Worm (Caenorhabditis elegans) whole organism, L3 larva: ENCODE results near the gene C06A6.7.

ENCODE experiments used
- R02D3.7 ChIP-seq: fragments of 150-350 bp; optimal IDR thresholded peaks from 2 replicates; lab custom pipeline; 2014; ENCODE audit warnings: missing biosample characterization, missing genetic modification characterization
- ZK546.5 ChIP-seq: sonication (generic microtip); optimal IDR thresholded peaks from 2 replicates; lab custom pipeline; 2017; ENCODE audit warnings: missing biosample characterization, missing genetic modification characterization
- aly-2 ChIP-seq: fragments of 150-350 bp; optimal IDR thresholded peaks from 2 replicates; lab custom pipeline; 2014; ENCODE audit warnings: missing biosample characterization, missing genetic modification characterization
- ceh-16 ChIP-seq: sonication (generic microtip); optimal IDR thresholded peaks from 2 replicates; lab custom pipeline; 2017; ENCODE audit warnings: missing biosample characterization, missing genetic modification characterization
- ceh-9 ChIP-seq: sonication (generic microtip); optimal IDR thresholded peaks from 2 replicates; lab custom pipeline; 2018; ENCODE audit warnings: missing biosample characterization, missing genetic modification characterization
- egl-5 ChIP-seq: fragments of 150-350 bp; optimal IDR thresholded peaks from 2 replicates; lab custom pipeline; 2017; ENCODE audit warnings: missing biosample characterization, missing genetic modification reagents, missing genetic modification characterization, inconsistent platforms
- elt-2 ChIP-seq: sonication (generic microtip); optimal IDR thresholded peaks from 2 replicates; lab custom pipeline; 2016; ENCODE audit warnings: missing genetic modification reagents, mild to moderate bottlenecking, missing genetic modification characterization, missing compliant biosample characterization
- eor-1 ChIP-seq, 2 experiments: fragments of 150-350 bp; optimal IDR thresholded peaks; 2 replicates each; lab custom pipeline; 2014 to 2018; ENCODE audit warnings: missing biosample characterization in 2 of 2, missing genetic modification characterization in 2 of 2
- fkh-10 ChIP-seq: sonication (generic microtip); optimal IDR thresholded peaks from 2 replicates; lab custom pipeline; 2017; ENCODE audit warnings: missing biosample characterization, missing genetic modification reagents, missing genetic modification characterization
- fos-1 ChIP-seq: fragments of 150-350 bp; optimal IDR thresholded peaks from 2 replicates; lab custom pipeline; 2014; ENCODE audit warnings: missing biosample characterization, missing genetic modification characterization
- jun-1 ChIP-seq: fragments of 150-350 bp; optimal IDR thresholded peaks from 2 replicates; lab custom pipeline; 2014; ENCODE audit warnings: missing biosample characterization, missing genetic modification reagents, missing genetic modification characterization
- lin-15B ChIP-seq: fragments of 150-350 bp; optimal IDR thresholded peaks from 2 replicates; lab custom pipeline; 2014; ENCODE audit warnings: missing biosample characterization, missing genetic modification characterization
- mdl-1 ChIP-seq: fragments of 150-350 bp; optimal IDR thresholded peaks from 2 replicates; lab custom pipeline; 2014; ENCODE audit warnings: missing biosample characterization, missing genetic modification characterization
- mml-1 ChIP-seq: fragments of 150-350 bp; sonication (generic microtip); optimal IDR thresholded peaks from 3 replicates; lab custom pipeline; 2014; ENCODE audit warnings: missing biosample characterization, missing genetic modification characterization
- nfya-1 ChIP-seq: sonication (generic microtip); optimal IDR thresholded peaks from 2 replicates; lab custom pipeline; 2017; ENCODE audit warnings: missing genetic modification characterization, mild to moderate bottlenecking, missing compliant biosample characterization, antibody characterized with exemption, moderate library complexity; ENCODE audit not compliant: insufficient read depth
- nhr-12 ChIP-seq: fragments of 150-350 bp; optimal IDR thresholded peaks from 2 replicates; lab custom pipeline; 2014; ENCODE audit warnings: missing biosample characterization, missing genetic modification characterization
- nhr-23 ChIP-seq: fragments of 150-350 bp; optimal IDR thresholded peaks from 2 replicates; lab custom pipeline; 2014; ENCODE audit warnings: missing biosample characterization, missing genetic modification reagents, missing genetic modification characterization
- nhr-237 ChIP-seq: fragments of 150-350 bp; optimal IDR thresholded peaks from 2 replicates; lab custom pipeline; 2014; ENCODE audit warnings: missing biosample characterization, missing genetic modification characterization
- nhr-25 ChIP-seq: sonication (generic microtip); optimal IDR thresholded peaks from 2 replicates; lab custom pipeline; 2017; ENCODE audit warnings: missing biosample characterization, missing genetic modification characterization
- nhr-67 ChIP-seq: fragments of 150-350 bp; optimal IDR thresholded peaks from 2 replicates; lab custom pipeline; 2014; ENCODE audit warnings: missing biosample characterization, missing genetic modification characterization
- nhr-76 ChIP-seq: fragments of 150-350 bp; sonication (generic microtip); optimal IDR thresholded peaks from 5 replicates; lab custom pipeline; 2014; ENCODE audit warnings: missing biosample characterization, missing genetic modification characterization
- pha-4 ChIP-seq: fragments of 150-350 bp; optimal IDR thresholded peaks from 2 replicates; lab custom pipeline; 2014; ENCODE audit warnings: missing biosample characterization, missing genetic modification reagents, missing genetic modification characterization
- pqm-1 ChIP-seq: fragments of 150-350 bp; optimal IDR thresholded peaks from 2 replicates; lab custom pipeline; 2017; ENCODE audit warnings: missing biosample characterization, missing genetic modification characterization, inconsistent platforms
- sea-2 ChIP-seq: fragments of 150-350 bp; sonication (generic microtip); optimal IDR thresholded peaks from 4 replicates; lab custom pipeline; 2014; ENCODE audit warnings: missing biosample characterization, missing genetic modification reagents, missing genetic modification characterization
- skn-1 ChIP-seq: fragments of 150-350 bp; optimal IDR thresholded peaks from 2 replicates; lab custom pipeline; 2014; ENCODE audit warnings: missing biosample characterization, missing genetic modification characterization
- snpc-4 ChIP-seq: fragments of 150-350 bp; optimal IDR thresholded peaks from 2 replicates; lab custom pipeline; 2014; ENCODE audit warnings: missing biosample characterization, missing genetic modification characterization
- tbx-2 ChIP-seq: sonication (generic microtip); optimal IDR thresholded peaks from 2 replicates; lab custom pipeline; 2016; ENCODE audit warnings: mild to moderate bottlenecking, missing genetic modification characterization, missing compliant biosample characterization
- unc-39 ChIP-seq: sonication (generic microtip); optimal IDR thresholded peaks from 4 replicates; lab custom pipeline; 2017; ENCODE audit warnings: missing biosample characterization, missing genetic modification characterization
- zag-1 ChIP-seq: fragments of 150-350 bp; optimal IDR thresholded peaks from 2 replicates; lab custom pipeline; 2014; ENCODE audit warnings: missing biosample characterization, missing genetic modification characterization
- ztf-11 ChIP-seq: fragments of 150-350 bp; optimal IDR thresholded peaks from 2 replicates; lab custom pipeline; 2014; ENCODE audit warnings: missing biosample characterization, missing genetic modification characterization

Gene C06A6.7

DNA sequence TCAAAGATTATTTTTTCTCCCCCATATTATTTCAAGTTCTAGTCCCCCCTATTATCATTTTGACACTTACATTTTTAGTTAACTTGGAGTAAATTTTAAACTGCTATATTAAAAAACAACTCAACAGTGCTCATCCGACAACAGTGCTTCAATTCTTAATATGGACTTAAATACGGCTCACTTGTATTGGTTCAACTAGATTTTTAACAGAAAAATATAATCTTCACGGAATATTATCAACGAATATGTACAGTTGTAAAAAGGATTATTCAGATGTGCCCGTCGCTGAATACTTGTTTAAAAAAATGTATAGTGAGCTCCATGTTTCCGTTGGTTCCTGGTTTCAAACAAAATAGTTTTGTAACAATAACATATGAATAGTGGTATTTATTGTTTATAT is 38.0 kb downstream of the C06A6.7 start:
- no peak for TF ChIP-seq aly-2 (tag; lab: Kevin White, UChicago)
- no peak for TF ChIP-seq fkh-10 (GFP tag; lab: Kevin White, UChicago)
- TF ChIP-seq egl-5: no peak
- no peak for TF ChIP-seq ZK546.5
- no peak for TF ChIP-seq snpc-4 (tag; lab: Kevin White, UChicago)
- no peak for TF ChIP-seq nhr-76 (tag; lab: Kevin White, UChicago)
- TF ChIP-seq skn-1 (tag; lab: Kevin White, UChicago): no peak
- no peak for TF ChIP-seq tbx-2 (tag; lab: Kevin White, UChicago)
- TF ChIP-seq zag-1: no peak
- TF ChIP-seq ztf-11 (tag; lab: Kevin White, UChicago): no peak
- no peak for TF ChIP-seq pqm-1 (tag; lab: Kevin White, UChicago)
- no peak for TF ChIP-seq lin-15B (tag; lab: Kevin White, UChicago)
- TF ChIP-seq nhr-25 (tag; lab: Kevin White, UChicago): no peak

DNA sequence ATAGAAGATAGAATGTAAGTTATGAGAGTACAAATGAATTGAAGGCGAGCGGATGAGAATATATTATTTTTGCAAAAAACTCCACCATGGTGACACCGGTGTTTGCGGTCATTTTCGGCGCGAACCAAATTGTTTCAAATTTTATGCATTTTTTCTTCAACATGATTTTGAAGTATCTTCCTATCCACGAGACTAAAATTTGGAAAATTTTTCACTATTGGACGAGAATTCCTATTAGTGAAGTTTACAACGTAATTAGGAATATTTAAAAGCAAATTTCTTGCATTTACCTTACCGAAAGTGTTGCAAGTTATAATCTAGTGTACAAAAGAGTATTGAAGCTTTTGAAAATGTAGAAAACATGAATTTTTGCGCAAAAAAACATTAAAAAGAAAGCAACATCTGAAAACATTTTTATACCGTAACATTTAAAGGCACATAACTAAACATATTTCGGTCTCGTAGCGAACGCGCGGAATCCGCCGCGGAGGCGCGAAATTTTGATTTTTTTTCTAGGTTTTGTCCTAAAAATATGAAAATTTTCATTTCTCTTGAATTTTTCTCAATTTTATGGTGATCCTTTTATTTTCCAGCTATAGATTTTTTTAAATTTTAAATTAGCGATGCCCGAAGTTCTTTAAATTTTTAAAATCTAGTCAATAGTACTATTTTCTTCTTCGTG is 41.8 kb downstream of the C06A6.7 start, which contains the start of gene sgo-1:
Gene sgo-1 (minus strand): TSS at position 51 of the 682 bp plus-strand sequence.
- no peak for TF ChIP-seq nhr-12
- no peak for TF ChIP-seq nhr-237 (tag; lab: Kevin White, UChicago)
- TF ChIP-seq mml-1 (tag; lab: Kevin White, UChicago): no peak
- TF ChIP-seq ceh-9: no peak
- no peak for TF ChIP-seq zag-1
- no peak for TF ChIP-seq skn-1 (tag; lab: Kevin White, UChicago)
- no peak for TF ChIP-seq fos-1 (tag; lab: Kevin White, UChicago)
- TF ChIP-seq ztf-11 (tag; lab: Kevin White, UChicago): no peak
- TF ChIP-seq mdl-1 (tag; lab: Kevin White, UChicago): no peak
- no peak for TF ChIP-seq nfya-1
- TF ChIP-seq nhr-76 (tag; lab: Kevin White, UChicago): no peak
- no peak for TF ChIP-seq egl-5
- no peak for TF ChIP-seq R02D3.7 (tag; lab: Kevin White, UChicago)
- no peak for TF ChIP-seq eor-1 (tag; optimal IDR thresholded peaks at IDR 0.05; lab: Kevin White, UChicago)
- no peak for TF ChIP-seq pqm-1 (tag; lab: Kevin White, UChicago)
- no peak for TF ChIP-seq jun-1 (tag; lab: Kevin White, UChicago)

DNA sequence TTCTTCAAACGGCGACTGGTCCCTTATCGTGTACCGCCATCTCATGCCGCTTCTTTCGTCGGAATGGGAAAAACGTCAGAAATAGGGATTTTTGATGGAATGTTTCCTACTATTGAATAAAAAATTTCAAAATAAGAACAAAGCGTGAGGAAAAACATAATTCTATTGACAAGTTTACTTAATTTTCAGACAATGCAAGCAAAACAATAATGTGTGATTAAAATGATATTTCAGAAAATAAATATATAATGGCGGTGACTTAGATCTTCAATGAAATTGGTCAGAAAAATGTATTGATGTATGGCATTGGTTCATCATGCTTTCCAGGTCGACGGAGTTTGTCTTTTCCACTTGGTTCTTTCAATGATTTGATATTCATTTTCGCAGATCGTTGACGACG is 43.6 kb downstream of the C06A6.7 start, which contains the start of gene ntp-1:
Gene ntp-1 (minus strand): TSS at position 101 of the 400 bp plus-strand sequence.
- TF ChIP-seq lin-15B (tag; lab: Kevin White, UChicago) (no peak), aly-2 (tag; lab: Kevin White, UChicago) (no peak), snpc-4 (tag; lab: Kevin White, UChicago) (no peak), ceh-16 (tag; lab: Kevin White, UChicago) (no peak), nhr-67 (tag; lab: Kevin White, UChicago) (no peak), sea-2 (GFP tag; lab: Kevin White, UChicago) (no peak), nhr-23 (tag; lab: Kevin White, UChicago) (no peak), ztf-11 (tag; lab: Kevin White, UChicago) (no peak), pha-4 (tag; lab: Kevin White, UChicago) (no peak), R02D3.7 (tag; lab: Kevin White, UChicago) (no peak), elt-2 (tag; lab: Kevin White, UChicago) (no peak)

DNA sequence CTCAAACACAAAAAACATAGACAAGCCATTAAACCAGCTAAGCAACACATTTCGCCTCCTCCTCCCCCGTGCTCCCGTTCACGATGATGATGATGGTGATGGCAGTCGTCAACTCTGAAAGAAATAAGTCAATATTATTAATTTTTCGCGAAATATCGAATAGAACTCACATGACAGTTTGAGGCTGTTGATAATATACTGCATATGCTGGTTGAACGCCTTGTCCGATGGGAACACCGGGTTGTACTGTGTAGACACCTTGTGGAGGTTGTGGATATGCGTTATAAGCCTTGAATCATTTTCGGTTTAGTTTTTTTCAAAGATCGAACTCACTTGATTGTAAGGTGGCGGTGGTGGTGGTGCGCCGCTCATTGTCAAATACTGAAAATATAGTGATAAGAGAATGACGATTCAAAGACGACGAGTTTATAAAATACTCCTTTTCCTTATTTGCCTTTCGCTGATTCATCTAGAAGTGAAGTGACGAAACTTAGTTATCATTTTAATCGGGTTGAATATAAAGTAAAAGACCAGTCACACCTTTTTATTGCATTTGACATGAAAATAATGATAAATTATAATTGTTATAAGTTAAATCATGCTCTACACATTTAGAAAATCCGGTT is 46.4 kb downstream of the C06A6.7 start, which contains the start of gene C33H5.13:
Gene C33H5.13 (minus strand): TSS at position 443 of the 626 bp plus-strand sequence.
- peak; percentile 49 for TF ChIP-seq pha-4 (tag; lab: Kevin White, UChicago)
- TF ChIP-seq pqm-1 (tag; lab: Kevin White, UChicago): peak; percentile 73
- no peak for TF ChIP-seq unc-39
- TF ChIP-seq elt-2 (tag; lab: Kevin White, UChicago): peak; percentile 79
